Worm (Caenorhabditis elegans) whole organism, L1 larva: ENCODE data around the gene klp-12.
"Not testable (repeated sequence)": the region's sequence is repeated elsewhere in the genome, so short reads cannot be mapped to it uniquely, and the experiment has no call there.

Experiments
- C16A3.4 ChIP-seq: fragments of 150-350 bp; optimal IDR thresholded peaks from 2 replicates; lab custom pipeline; 2014; ENCODE audit warnings: missing biosample characterization, missing genetic modification characterization
- alr-1 ChIP-seq: fragments of 200-800 bp; sonication (Bioruptor generic); optimal IDR thresholded peaks from 2 replicates; lab custom pipeline; 2018; ENCODE audit warnings: borderline replicate concordance, mild to moderate bottlenecking, missing genetic modification characterization, missing compliant biosample characterization
- aly-2 ChIP-seq: fragments of 150-350 bp; optimal IDR thresholded peaks from 2 replicates; lab custom pipeline; 2014; ENCODE audit warnings: missing biosample characterization, missing genetic modification characterization
- blmp-1 ChIP-seq: fragments of 150-350 bp; optimal IDR thresholded peaks from 2 replicates; lab custom pipeline; 2014; ENCODE audit warnings: missing biosample characterization, missing genetic modification characterization
- ceh-63 ChIP-seq: fragments of 200-800 bp; sonication (Bioruptor generic); optimal IDR thresholded peaks from 2 replicates; lab custom pipeline; 2018; ENCODE audit warnings: mild to moderate bottlenecking, missing genetic modification characterization, missing compliant biosample characterization
- ceh-82 ChIP-seq, 3 experiments: fragments of 150-350 bp in 1 of 3; sonication (generic microtip) in 2 of 3; optimal IDR thresholded peaks; 2 replicates each; lab custom pipeline; 2014 to 2017; ENCODE audit warnings: missing biosample characterization in 3 of 3, missing genetic modification characterization in 3 of 3
- ceh-88 ChIP-seq: fragments of 200-800 bp; sonication (Bioruptor generic); IDR thresholded peaks from 2 replicates; pipeline ENCODE4 v1.3.6; 2022; ENCODE audit warnings: missing genetic modification characterization, missing compliant biosample characterization
- ces-1 ChIP-seq: fragments of 150-350 bp; optimal IDR thresholded peaks from 2 replicates; lab custom pipeline; 2014; ENCODE audit warnings: missing biosample characterization, missing genetic modification reagents, missing genetic modification characterization
- dpl-1 ChIP-seq, 3 experiments: fragments of 150-350 bp in 2 of 3; sonication (generic microtip) in 1 of 3; optimal IDR thresholded peaks; 2 replicates each; lab custom pipeline; 2014 to 2017; ENCODE audit warnings: missing biosample characterization in 3 of 3, missing genetic modification characterization in 3 of 3, missing genetic modification reagents in 3 of 3
- dsc-1 ChIP-seq: sonication (generic microtip); optimal IDR thresholded peaks from 2 replicates; lab custom pipeline; 2016; ENCODE audit warnings: mild to moderate bottlenecking, missing genetic modification characterization, missing compliant biosample characterization
- efl-1 ChIP-seq, 4 experiments: fragments of 150-350 bp; optimal IDR thresholded peaks in 3 of 4; peaks in 1 of 4; 1 replicate in 1 of 4; 2 replicates in 3 of 4; lab custom pipeline; 2014; ENCODE audit warnings: missing biosample characterization in 2 of 4, missing genetic modification characterization in 2 of 4, missing genetic modification reagents in 2 of 4
- egl-13 ChIP-seq: sonication (generic microtip); optimal IDR thresholded peaks from 2 replicates; lab custom pipeline; 2016; ENCODE audit warnings: missing genotype, missing genetic modification reagents, missing genetic modification characterization, missing compliant biosample characterization
- egl-27 ChIP-seq, 2 experiments: fragments of 150-350 bp in 1 of 2; sonication (generic microtip); optimal IDR thresholded peaks; 3 replicates each; lab custom pipeline; 2017 to 2018; ENCODE audit warnings: missing biosample characterization in 2 of 2, missing genetic modification characterization in 2 of 2, missing genetic modification reagents in 2 of 2
- elt-3 ChIP-seq, 6 experiments: fragments of 150-350 bp in 1 of 6; sonication (generic microtip); optimal IDR thresholded peaks; 2 replicates each; lab custom pipeline; 2017 to 2018; ENCODE audit warnings: missing biosample characterization in 6 of 6, missing genetic modification characterization in 6 of 6, inconsistent platforms in 1 of 6
- fkh-10 ChIP-seq: sonication (generic microtip); optimal IDR thresholded peaks from 2 replicates; lab custom pipeline; 2017; ENCODE audit warnings: missing biosample characterization, missing genetic modification reagents, missing genetic modification characterization
- fkh-4 ChIP-seq: sonication (generic microtip); optimal IDR thresholded peaks from 2 replicates; lab custom pipeline; 2016; ENCODE audit warnings: missing compliant biosample characterization, missing genetic modification characterization, borderline replicate concordance
- fkh-8 ChIP-seq: sonication (generic microtip); optimal IDR thresholded peaks from 2 replicates; lab custom pipeline; 2016; ENCODE audit warnings: mild to moderate bottlenecking, missing genetic modification characterization, missing compliant biosample characterization
- hpl-2 ChIP-seq: fragments of 150-350 bp; optimal IDR thresholded peaks from 2 replicates; lab custom pipeline; 2014; ENCODE audit warnings: missing biosample characterization, missing genetic modification reagents, missing genetic modification characterization
- irx-1 ChIP-seq: sonication (generic microtip); optimal IDR thresholded peaks from 2 replicates; lab custom pipeline; 2016; ENCODE audit warnings: missing genetic modification characterization, missing compliant biosample characterization
- isw-1 ChIP-seq: fragments of 200-800 bp; sonication (Bioruptor generic); IDR thresholded peaks from 2 replicates; pipeline ENCODE4 v1.3.6; 2022; ENCODE audit warnings: missing genetic modification characterization, missing compliant biosample characterization
- lin-14 ChIP-seq: fragments of 200-800 bp; sonication (Bioruptor generic); optimal IDR thresholded peaks from 2 replicates; lab custom pipeline; 2018; ENCODE audit warnings: mild to moderate bottlenecking, missing genetic modification characterization, moderate library complexity, missing compliant biosample characterization
- lin-15B ChIP-seq: fragments of 150-350 bp; sonication (generic microtip); optimal IDR thresholded peaks from 3 replicates; lab custom pipeline; 2014; ENCODE audit warnings: missing biosample characterization, missing genetic modification characterization
- lsy-2 ChIP-seq, 2 experiments: fragments of 150-350 bp; optimal IDR thresholded peaks; 2 replicates each; lab custom pipeline; 2014; ENCODE audit warnings: missing biosample characterization in 2 of 2, missing genetic modification characterization in 2 of 2
- mdl-1 ChIP-seq, 2 experiments: fragments of 150-350 bp; optimal IDR thresholded peaks; 2 replicates each; lab custom pipeline; 2014 to 2017; ENCODE audit warnings: missing biosample characterization in 2 of 2, missing genetic modification characterization in 2 of 2, inconsistent platforms in 1 of 2
- mep-1 ChIP-seq: fragments of 150-350 bp; optimal IDR thresholded peaks from 2 replicates; lab custom pipeline; 2014; ENCODE audit warnings: missing biosample characterization, missing genetic modification characterization
- nhr-12 ChIP-seq: sonication (generic microtip); optimal IDR thresholded peaks from 2 replicates; lab custom pipeline; 2017; ENCODE audit warnings: missing biosample characterization, missing genetic modification characterization
- nhr-47 ChIP-seq: sonication (generic microtip); optimal IDR thresholded peaks from 2 replicates; lab custom pipeline; 2016; ENCODE audit warnings: mild to moderate bottlenecking, missing genetic modification characterization, moderate library complexity, missing compliant biosample characterization
- nhr-71 ChIP-seq: sonication (generic microtip); optimal IDR thresholded peaks from 2 replicates; lab custom pipeline; 2016; ENCODE audit warnings: mild to moderate bottlenecking, missing genetic modification characterization, moderate library complexity, missing compliant biosample characterization
- nhr-77 ChIP-seq: fragments of 150-350 bp; optimal IDR thresholded peaks from 2 replicates; lab custom pipeline; 2014; ENCODE audit warnings: missing biosample characterization, missing genetic modification characterization
- nhr-84 ChIP-seq: sonication (generic microtip); optimal IDR thresholded peaks from 2 replicates; lab custom pipeline; 2017; ENCODE audit warnings: missing biosample characterization, missing genetic modification characterization
- nhr-85 ChIP-seq: sonication (generic microtip); peaks from one replicate; lab custom pipeline; 2016; ENCODE audit warnings: missing genetic modification characterization, inconsistent platforms, missing compliant biosample characterization
- nhr-90 ChIP-seq: sonication (generic microtip); optimal IDR thresholded peaks from 2 replicates; lab custom pipeline; 2016; ENCODE audit warnings: mild to moderate bottlenecking, missing genetic modification characterization, missing compliant biosample characterization; ENCODE audit not compliant: poor library complexity
- pax-3 ChIP-seq: fragments of 200-800 bp; sonication (Bioruptor generic); optimal IDR thresholded peaks from 2 replicates; lab custom pipeline; 2018; ENCODE audit warnings: mild to moderate bottlenecking, missing genetic modification characterization, moderate library complexity, missing compliant biosample characterization
- skn-1 ChIP-seq: fragments of 150-350 bp; optimal IDR thresholded peaks from 2 replicates; lab custom pipeline; 2014; ENCODE audit warnings: missing biosample characterization, missing genetic modification characterization
- sox-4 ChIP-seq: sonication (generic microtip); optimal IDR thresholded peaks from 2 replicates; lab custom pipeline; 2016; ENCODE audit warnings: missing genetic modification characterization, missing compliant biosample characterization
- sptf-1 ChIP-seq: fragments of 150-350 bp; optimal IDR thresholded peaks from 2 replicates; lab custom pipeline; 2014; ENCODE audit warnings: missing biosample characterization, missing genetic modification characterization
- sup-37 ChIP-seq: fragments of 200-800 bp; sonication (Bioruptor generic); optimal IDR thresholded peaks from 2 replicates; lab custom pipeline; 2018; ENCODE audit warnings: mild to moderate bottlenecking, missing genetic modification characterization, missing compliant biosample characterization
- swsn-7 ChIP-seq: sonication (generic microtip); optimal IDR thresholded peaks from 2 replicates; lab custom pipeline; 2016; ENCODE audit warnings: missing genetic modification characterization, missing compliant biosample characterization
- tbx-2 ChIP-seq: sonication (generic microtip); optimal IDR thresholded peaks from 2 replicates; lab custom pipeline; 2016; ENCODE audit warnings: missing genetic modification characterization, missing compliant biosample characterization
- tlp-1 ChIP-seq: fragments of 150-350 bp; optimal IDR thresholded peaks from 2 replicates; lab custom pipeline; 2014; ENCODE audit warnings: missing biosample characterization, missing genetic modification characterization
- unc-130 ChIP-seq: fragments of 150-350 bp; optimal IDR thresholded peaks from 2 replicates; lab custom pipeline; 2017; ENCODE audit warnings: missing biosample characterization, missing genetic modification characterization, inconsistent platforms
- unc-30 ChIP-seq: sonication (generic microtip); optimal IDR thresholded peaks from 2 replicates; lab custom pipeline; 2017; ENCODE audit warnings: missing biosample characterization, missing genetic modification characterization
- xbp-1 ChIP-seq: sonication (generic microtip); optimal IDR thresholded peaks from 2 replicates; lab custom pipeline; 2016; ENCODE audit warnings: missing genetic modification characterization, missing compliant biosample characterization
- zip-4 ChIP-seq: fragments of 200-800 bp; sonication (Bioruptor generic); optimal IDR thresholded peaks from 2 replicates; lab custom pipeline; 2018; ENCODE audit warnings: mild to moderate bottlenecking, missing genetic modification characterization, moderate library complexity, missing compliant biosample characterization

Gene klp-12

ce11 chrIV:11400098-11400497 is 40.4 kb upstream of the klp-12 start:
- TF ChIP-seq efl-1 (optimal IDR thresholded peaks at IDR 0.05; lab: Kevin White, UChicago), result not testable (repeated sequence)
- TF ChIP-seq efl-1 (GFP tag; optimal IDR thresholded peaks at IDR 0.05 in 1 of 2; lab: Kevin White, UChicago), result peak in 1 of 2 experiments; percentile 24

DNA sequence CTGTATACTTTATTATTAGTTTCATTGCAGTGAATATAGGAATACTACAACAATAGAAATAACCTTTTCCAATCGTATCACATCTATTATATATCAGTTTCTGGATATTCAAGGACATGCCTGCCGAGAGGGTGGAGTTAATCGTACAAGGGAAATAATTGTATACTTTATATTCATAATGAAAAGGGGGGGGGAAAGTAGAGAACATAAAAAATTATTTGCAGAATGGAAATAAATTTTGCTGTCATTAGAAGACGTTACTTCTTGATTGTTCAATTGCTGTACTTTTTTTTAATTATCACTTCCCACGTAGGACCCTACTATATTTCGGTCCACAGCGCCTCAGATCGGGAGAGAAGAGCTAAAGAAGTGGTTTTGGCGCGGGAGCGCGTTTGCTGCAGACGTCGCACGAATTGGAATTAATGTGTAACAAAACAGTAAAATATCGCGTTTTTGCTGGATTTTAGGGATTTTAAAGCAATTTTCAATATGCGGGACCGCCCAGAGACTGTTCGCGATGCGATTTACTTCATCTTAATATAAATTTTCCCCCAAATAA is 38.7 kb upstream of the klp-12 start, which contains the start of gene dsl-6:
dsl-6 (minus strand) TSS at position 51 of the 559 bp plus-strand sequence.
- TF ChIP-seq lin-15B; irx-1 (tag; lab: Kevin White, UChicago); fkh-10 (GFP tag; lab: Kevin White, UChicago): not testable (repeated sequence)

ce11 chrIV:11394243-11394642 is 34.6 kb upstream of the klp-12 start, which contains the start of gene tag-89:
Gene tag-89, plus strand, starts transcription at chrIV:11394543.
- TF ChIP-seq lin-14 (GFP tag; lab: Kevin White, UChicago) (no peak), skn-1 (tag; lab: Kevin White, UChicago) (no peak), egl-27 (tag; optimal IDR thresholded peaks at IDR 0.05; lab: Kevin White, UChicago) (no peak), C16A3.4 (tag; lab: Kevin White, UChicago) (no peak), irx-1 (tag; lab: Kevin White, UChicago) (no peak), sptf-1 (tag; lab: Kevin White, UChicago) (no peak), unc-130 (tag; lab: Kevin White, UChicago) (no peak), isw-1 (GFP tag; lab: Robert Waterston, UW) (no peak), fkh-4 (no peak), elt-3 (tag; optimal IDR thresholded peaks at IDR 0.05; lab: Kevin White, UChicago) (no peak), ceh-63 (GFP tag; lab: Kevin White, UChicago) (no peak), tbx-2 (no peak), hpl-2 (GFP tag; lab: Kevin White, UChicago) (no peak), lin-15B (no peak), sox-4 (no peak), nhr-85 (tag; lab: Kevin White, UChicago) (no peak)

DNA sequence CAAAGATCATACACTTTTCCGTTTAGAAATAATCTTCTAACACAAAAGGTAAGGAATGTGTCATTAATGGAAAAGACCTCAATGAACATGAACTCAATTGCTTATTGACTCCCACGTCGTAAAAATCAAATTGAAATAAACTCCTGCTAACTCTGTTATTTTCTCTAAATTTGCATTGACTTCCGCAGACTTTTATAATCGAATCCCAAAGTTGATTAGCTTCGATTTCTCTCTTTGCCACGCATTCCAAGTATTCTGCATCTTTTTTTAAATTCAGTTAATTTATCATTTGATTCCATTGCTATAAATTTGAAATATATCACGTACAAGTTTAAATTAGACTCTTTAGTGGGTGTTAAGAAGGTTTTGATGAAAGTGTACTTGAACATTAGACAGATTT is 29.0 kb upstream of the klp-12 start:
- no peak for TF ChIP-seq efl-1 (optimal IDR thresholded peaks at IDR 0.05; lab: Kevin White, UChicago)
- TF ChIP-seq efl-1 (GFP tag; optimal IDR thresholded peaks at IDR 0.05 in 1 of 2; lab: Kevin White, UChicago), result no peak
- TF ChIP-seq blmp-1, result no peak
- TF ChIP-seq alr-1 (tag; lab: Kevin White, UChicago), result no peak
- no peak for TF ChIP-seq unc-30
- no peak for TF ChIP-seq mep-1
- TF ChIP-seq dpl-1 (GFP tag; optimal IDR thresholded peaks at IDR 0.05; lab: Kevin White, UChicago), result no peak
- TF ChIP-seq ces-1 (GFP tag; lab: Kevin White, UChicago), result no peak
- no peak for TF ChIP-seq xbp-1 (tag; lab: Kevin White, UChicago)
- no peak for TF ChIP-seq aly-2 (tag; lab: Kevin White, UChicago)
- no peak for TF ChIP-seq ceh-88
- TF ChIP-seq tbx-2, result no peak
- no peak for TF ChIP-seq sup-37 (GFP tag; lab: Kevin White, UChicago)
- peak; percentile 30 for TF ChIP-seq dsc-1 (tag; lab: Kevin White, UChicago)
- TF ChIP-seq lsy-2 (tag; optimal IDR thresholded peaks at IDR 0.05; lab: Kevin White, UChicago), result peak in 1 of 2 experiments; percentile 29
- TF ChIP-seq nhr-90 (tag; lab: Kevin White, UChicago), result no peak
- TF ChIP-seq fkh-4, result no peak
- peak; percentile 49 for TF ChIP-seq lin-14 (GFP tag; lab: Kevin White, UChicago)
- peak; percentile 70 for TF ChIP-seq nhr-71 (tag; lab: Kevin White, UChicago)
- TF ChIP-seq zip-4, result no peak
- peak; percentile 63 for TF ChIP-seq fkh-8 (tag; lab: Kevin White, UChicago)
- peak; percentile 29 for TF ChIP-seq swsn-7 (tag; lab: Kevin White, UChicago)
- TF ChIP-seq egl-13 (tag; lab: Kevin White, UChicago), result peak; percentile 74
- TF ChIP-seq nhr-77 (tag; lab: Kevin White, UChicago), result no peak
- no peak for TF ChIP-seq mdl-1 (tag; optimal IDR thresholded peaks at IDR 0.05; lab: Kevin White, UChicago)
- TF ChIP-seq nhr-12 (tag; lab: Kevin White, UChicago), result no peak
- TF ChIP-seq ceh-82 (tag; optimal IDR thresholded peaks at IDR 0.05; lab: Kevin White, UChicago), result no peak
- no peak for TF ChIP-seq irx-1 (tag; lab: Kevin White, UChicago)
- no peak for TF ChIP-seq pax-3 (tag; lab: Kevin White, UChicago)
- no peak for TF ChIP-seq nhr-84
- peak; percentile 81 for TF ChIP-seq nhr-47
- TF ChIP-seq tlp-1 (tag; lab: Kevin White, UChicago), result no peak
